Fruit fly (Drosophila melanogaster): ENCODE data around the gene CG46514.
"Not testable (repeated sequence)": the region's sequence is repeated elsewhere in the genome, so short reads cannot be mapped to it uniquely, and the experiment has no call there.

- TF ChIP-seq h (optimal IDR thresholded peaks at IDR 0.05); CG17568 (GFP tag; optimal IDR thresholded peaks at IDR 0.05); CG6854 (GFP tag; optimal IDR thresholded peaks at IDR 0.05); CG1647 (GFP tag; optimal IDR thresholded peaks at IDR 0.05); CG13775 (GFP tag; optimal IDR thresholded peaks at IDR 0.05); pan (optimal IDR thresholded peaks at IDR 0.05); pan (GFP tag; optimal IDR thresholded peaks at IDR 0.05 in 1 of 2, IDR thresholded peaks at IDR 0.05 in 1 of 2); CG12942 (GFP tag; optimal IDR thresholded peaks at IDR 0.05); CG6813 (GFP tag; optimal IDR thresholded peaks at IDR 0.05); CG11085 (GFP tag; IDR thresholded peaks at IDR 0.05); CG1602 (GFP tag; optimal IDR thresholded peaks at IDR 0.05); vnd (GFP tag; IDR thresholded peaks at IDR 0.05; ENCODE audit: partially characterized antibody); CG10979 (tag; optimal IDR thresholded peaks at IDR 0.05); Sox100B (GFP tag; optimal IDR thresholded peaks at IDR 0.05); ftz-f1 (GFP tag; optimal IDR thresholded peaks at IDR 0.05): not testable (repeated sequence)
Measured at dm6 chrX:22217079-22217478, 20.1 kb downstream of the CG46514 start, which contains the start of gene CG46517.

Data from whole organism, embryonic.